Worm (Caenorhabditis elegans): ENCODE measurements around the gene ZK994.6.

The ZK994.6 gene

ce11 chrV:8518822-8519392 lies 11.7 kb upstream of the ZK994.6 start, which contains the start of gene F45F2.10:
TSS of gene F45F2.10 (minus strand) at chrV:8518872.
- TF ChIP-seq ama-1 (optimal IDR thresholded peaks at IDR 0.05) (no peak), lin-39 (tag; optimal IDR thresholded peaks at IDR 0.05) (no peak), nhr-129 (tag; optimal IDR thresholded peaks at IDR 0.05) (peak; percentile 1), fos-1 (tag; optimal IDR thresholded peaks at IDR 0.05) (no peak), sma-9 (GFP tag; optimal IDR thresholded peaks at IDR 0.05) (no peak), sma-9 (tag; optimal IDR thresholded peaks at IDR 0.05) (no peak), nhr-10 (tag; optimal IDR thresholded peaks at IDR 0.05) (no peak), elt-1 (tag; optimal IDR thresholded peaks at IDR 0.05) (no peak), snpc-4 (tag; optimal IDR thresholded peaks at IDR 0.05) (peak; percentile 30), peb-1 (tag; optimal IDR thresholded peaks at IDR 0.05) (no peak), R02D3.7 (tag; optimal IDR thresholded peaks at IDR 0.05) (peak; percentile 6), sem-4 (tag; optimal IDR thresholded peaks at IDR 0.05) (no peak)

ce11 chrV:8518283-8518682 lies 11.1 kb upstream of the ZK994.6 start:
- TF ChIP-seq nhr-10 (tag; optimal IDR thresholded peaks at IDR 0.05), result no peak
- no peak for TF ChIP-seq nhr-25 (tag; optimal IDR thresholded peaks at IDR 0.05)
- no peak for TF ChIP-seq aly-2 (tag; optimal IDR thresholded peaks at IDR 0.05)
- no peak for TF ChIP-seq alr-1 (tag; optimal IDR thresholded peaks at IDR 0.05)
- no peak for TF ChIP-seq ztf-11 (tag; optimal IDR thresholded peaks at IDR 0.05)
- no peak for TF ChIP-seq ztf-1 (GFP tag; conservative IDR thresholded peaks at IDR 0.05)
- TF ChIP-seq unc-55 (GFP tag; optimal IDR thresholded peaks at IDR 0.05), result peak; percentile 63
- no peak for TF ChIP-seq nhr-21 (tag; optimal IDR thresholded peaks at IDR 0.05)
- TF ChIP-seq mbf-1 (tag; optimal IDR thresholded peaks at IDR 0.05), result no peak
- no peak for TF ChIP-seq ceh-82 (tag; optimal IDR thresholded peaks at IDR 0.05)
- TF ChIP-seq ceh-16 (tag; optimal IDR thresholded peaks at IDR 0.05), result no peak
- peak; percentile 20 for TF ChIP-seq crh-2 (tag; optimal IDR thresholded peaks at IDR 0.05)
- TF ChIP-seq nhr-6 (tag; optimal IDR thresholded peaks at IDR 0.05), result no peak
- peak; percentile 53 for TF ChIP-seq C34F6.9 (tag; optimal IDR thresholded peaks at IDR 0.05)
- TF ChIP-seq nhr-129 (tag; optimal IDR thresholded peaks at IDR 0.05), result peak; percentile 70
- TF ChIP-seq R02D3.7 (tag; optimal IDR thresholded peaks at IDR 0.05), result no peak
- TF ChIP-seq snpc-4 (tag; optimal IDR thresholded peaks at IDR 0.05), result no peak
- TF ChIP-seq dmd-4 (tag; optimal IDR thresholded peaks at IDR 0.05), result no peak
- no peak for TF ChIP-seq gmeb-1 (tag; optimal IDR thresholded peaks at IDR 0.05)
- no peak for TF ChIP-seq nhr-23 (tag; optimal IDR thresholded peaks at IDR 0.05)
- TF ChIP-seq sma-9 (GFP tag; optimal IDR thresholded peaks at IDR 0.05), result peak; percentile 29
- no peak for TF ChIP-seq sma-9 (tag; optimal IDR thresholded peaks at IDR 0.05)
- no peak for TF ChIP-seq Y55F3AM.14 (GFP tag; optimal IDR thresholded peaks at IDR 0.05)
- TF ChIP-seq sem-4 (tag; optimal IDR thresholded peaks at IDR 0.05), result no peak
- no peak for TF ChIP-seq unc-39 (tag; optimal IDR thresholded peaks at IDR 0.05)
- TF ChIP-seq elt-1 (tag; optimal IDR thresholded peaks at IDR 0.05), result no peak
- TF ChIP-seq lin-11 (tag; optimal IDR thresholded peaks at IDR 0.05), result no peak
- TF ChIP-seq F13H6.1 (tag; optimal IDR thresholded peaks at IDR 0.05), result no peak
- TF ChIP-seq mdl-1 (tag; optimal IDR thresholded peaks at IDR 0.05), result peak in 1 of 2 experiments; percentile 38
- TF ChIP-seq unc-62 (GFP tag; optimal IDR thresholded peaks at IDR 0.05), result no peak
- no peak for TF ChIP-seq ZK546.5 (tag; optimal IDR thresholded peaks at IDR 0.05)
- peak; percentile 19 for TF ChIP-seq fos-1 (tag; optimal IDR thresholded peaks at IDR 0.05)
- TF ChIP-seq nhr-11 (tag; optimal IDR thresholded peaks at IDR 0.05), result no peak
- TF ChIP-seq ama-1 (optimal IDR thresholded peaks at IDR 0.05), result no peak

ce11 chrV:8517711-8518110 lies 10.5 kb upstream of the ZK994.6 start:
- TF ChIP-seq ZK546.5 (tag; optimal IDR thresholded peaks at IDR 0.05), result no peak

- TF ChIP-seq alr-1 (tag; optimal IDR thresholded peaks at IDR 0.05), result no peak
Measured at ce11 chrV:8516426-8516825, 9.2 kb upstream of the ZK994.6 start.

DNA sequence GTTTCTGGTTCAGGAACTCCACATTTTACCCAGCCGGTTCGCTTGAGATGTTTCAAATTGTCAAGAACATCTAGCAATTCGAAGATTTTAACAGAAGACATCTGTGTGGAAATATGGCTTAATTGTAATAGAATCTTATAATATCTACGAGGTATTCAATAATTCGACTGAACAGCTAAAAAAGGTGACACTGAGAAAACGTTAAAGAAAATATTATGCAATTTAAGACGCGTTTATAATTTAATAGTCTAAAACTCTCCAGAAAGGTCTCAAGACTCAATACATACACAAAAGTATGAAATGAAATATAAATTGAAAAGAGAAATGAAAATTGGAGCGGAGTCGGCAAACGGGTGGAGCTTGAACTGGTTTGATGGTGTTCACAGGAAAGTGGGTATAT lies 6.1 kb upstream of the ZK994.6 start, which contains the start of gene F45F2.9:
TSS of gene F45F2.9 (minus strand) at position 101 of the 400 bp plus-strand sequence.
- TF ChIP-seq ZK546.5 (tag; optimal IDR thresholded peaks at IDR 0.05), result no peak
- TF ChIP-seq ztf-1 (GFP tag; conservative IDR thresholded peaks at IDR 0.05), result no peak
- no peak for TF ChIP-seq lsy-2 (tag; optimal IDR thresholded peaks at IDR 0.05)
- TF ChIP-seq nhr-10 (tag; optimal IDR thresholded peaks at IDR 0.05), result no peak
- TF ChIP-seq nhr-25 (tag; optimal IDR thresholded peaks at IDR 0.05), result no peak
- TF ChIP-seq nhr-129 (tag; optimal IDR thresholded peaks at IDR 0.05), result no peak
- TF ChIP-seq ztf-4 (tag; optimal IDR thresholded peaks at IDR 0.05), result no peak
- TF ChIP-seq egl-27 (tag; optimal IDR thresholded peaks at IDR 0.05), result no peak
- TF ChIP-seq gmeb-1 (tag; optimal IDR thresholded peaks at IDR 0.05), result no peak
- TF ChIP-seq sma-9 (GFP tag; optimal IDR thresholded peaks at IDR 0.05), result no peak
- no peak for TF ChIP-seq sma-9 (tag; optimal IDR thresholded peaks at IDR 0.05)
- no peak for TF ChIP-seq mbf-1 (tag; optimal IDR thresholded peaks at IDR 0.05)

All from whole organism, L2 larva.